Fruit fly (Drosophila melanogaster) whole organism, embryonic: ENCODE measurements around the gene CrebB.

Experiments
- Ada2b ChIP-seq: fragments of 200-800 bp; sonication (Bioruptor generic); IDR thresholded peaks from 2 replicates; pipeline ENCODE4 v1.3.6; 2022; ENCODE audit warnings: missing biosample characterization, missing genetic modification characterization
- Adf1 ChIP-seq: fragments of 200-800 bp; sonication (Bioruptor generic); IDR thresholded peaks from 2 replicates; pipeline ENCODE4 v1.3.6; 2022; ENCODE audit warnings: missing biosample characterization, missing genetic modification characterization
- Atf6 ChIP-seq: fragments of 200-800 bp; sonication (Bioruptor generic); IDR thresholded peaks from 2 replicates; pipeline ENCODE4 v1.3.6; 2022; ENCODE audit warnings: missing biosample characterization, missing genetic modification characterization
- B-H1 ChIP-seq: fragments of 200-800 bp; sonication (Bioruptor generic); IDR thresholded peaks from 3 replicates; pipeline ENCODE4 v1.3.6; 2022; ENCODE audit warnings: missing biosample characterization, missing genetic modification characterization
- CG11504 ChIP-seq: fragments of 200-800 bp; sonication (Bioruptor generic); optimal IDR thresholded peaks from 3 replicates; lab custom pipeline; 2019; ENCODE audit warnings: missing biosample characterization, mild to moderate bottlenecking, missing genetic modification characterization, moderate library complexity
- CG15479 ChIP-seq: fragments of 200-800 bp; sonication (Bioruptor generic); optimal IDR thresholded peaks from 3 replicates; lab custom pipeline; 2019; ENCODE audit warnings: missing biosample characterization, mild to moderate bottlenecking, missing genetic modification characterization, moderate library complexity
- CG15696 ChIP-seq: fragments of 200-800 bp; sonication (Bioruptor generic); optimal IDR thresholded peaks from 2 replicates; lab custom pipeline; 2019; ENCODE audit warnings: missing biosample characterization, mild to moderate bottlenecking, missing genetic modification characterization, moderate library complexity
- CG17361 ChIP-seq: fragments of 200-800 bp; sonication (Bioruptor generic); IDR thresholded peaks from 3 replicates; pipeline ENCODE4 v1.3.6; 2022; ENCODE audit warnings: missing biosample characterization, missing genetic modification characterization
- CG17829 ChIP-seq: fragments of 200-800 bp; optimal IDR thresholded peaks from 2 replicates; lab custom pipeline; 2019; ENCODE audit warnings: missing biosample characterization, mild to moderate bottlenecking, missing genetic modification characterization, moderate library complexity
- CG18262 ChIP-seq: fragments of 200-800 bp; optimal IDR thresholded peaks from 3 replicates; lab custom pipeline; 2019; ENCODE audit warnings: missing biosample characterization, mild to moderate bottlenecking, missing genetic modification characterization, moderate library complexity
- CG2678 ChIP-seq: fragments of 200-800 bp; sonication (Bioruptor generic); optimal IDR thresholded peaks from 3 replicates; lab custom pipeline; 2019; ENCODE audit warnings: missing biosample characterization, mild to moderate bottlenecking, missing genetic modification characterization, moderate library complexity
- CG31388 ChIP-seq: fragments of 200-800 bp; sonication (Bioruptor generic); optimal IDR thresholded peaks from 2 replicates; lab custom pipeline; 2016; ENCODE audit warnings: missing biosample characterization, missing genetic modification characterization
- CG32767 ChIP-seq: fragments of 200-800 bp; sonication (Bioruptor generic); IDR thresholded peaks from 2 replicates; pipeline ENCODE4 v1.3.6; 2022; ENCODE audit warnings: missing biosample characterization, missing genetic modification characterization
- CG32772 ChIP-seq: fragments of 200-800 bp; sonication (Bioruptor generic); IDR thresholded peaks from 2 replicates; pipeline ENCODE4 v1.3.6; 2022; ENCODE audit warnings: missing biosample characterization, missing genetic modification characterization
- CG34376 ChIP-seq: fragments of 200-800 bp; sonication (Bioruptor generic); optimal IDR thresholded peaks from 2 replicates; lab custom pipeline; 2018; ENCODE audit warnings: missing biosample characterization, mild to moderate bottlenecking, missing genetic modification characterization
- CG4328 ChIP-seq: fragments of 200-800 bp; sonication (Bioruptor generic); optimal IDR thresholded peaks from 3 replicates; lab custom pipeline; 2017; ENCODE audit warnings: missing biosample characterization, missing genetic modification reagents, missing genetic modification characterization
- CG4854 ChIP-seq: fragments of 200-800 bp; sonication (Bioruptor generic); optimal IDR thresholded peaks from 2 replicates; lab custom pipeline; 2016; ENCODE audit warnings: missing biosample characterization, missing genetic modification characterization, inconsistent platforms
- CG7372 ChIP-seq: fragments of 200-800 bp; sonication (Bioruptor generic); IDR thresholded peaks from 2 replicates; pipeline ENCODE4 v1.3.6; 2022; ENCODE audit warnings: missing biosample characterization, missing genetic modification characterization
- CG9727 ChIP-seq: fragments of 200-800 bp; sonication (Bioruptor generic); optimal IDR thresholded peaks from 3 replicates; lab custom pipeline; 2017; ENCODE audit warnings: missing biosample characterization, mild to moderate bottlenecking, missing genetic modification characterization
- CTCF ChIP-seq: fragments of 200-800 bp; sonication (Bioruptor generic); optimal IDR thresholded peaks from 2 replicates; lab custom pipeline; 2017; ENCODE audit warnings: missing biosample characterization, mild to moderate bottlenecking, missing genetic modification characterization, moderate library complexity
- GATAe ChIP-seq: fragments of 200-800 bp; sonication (Bioruptor generic); conservative IDR thresholded peaks from 2 replicates; pipeline ENCODE4 v1.3.6; 2022; ENCODE audit warnings: missing biosample characterization, missing genetic modification characterization
- Hr39 ChIP-seq: fragments of >200 bp; optimal IDR thresholded peaks from 2 replicates; lab custom pipeline; 2017
- Hr51 ChIP-seq, 2 experiments: fragments of 200-800 bp; sonication (Bioruptor generic); optimal IDR thresholded peaks; 2 replicates in 1 of 2; 3 replicates in 1 of 2; lab custom pipeline; 2016 to 2018; ENCODE audit warnings: missing biosample characterization in 2 of 2, missing genetic modification characterization in 2 of 2, mild to moderate bottlenecking in 1 of 2, moderate library complexity in 1 of 2
- Max ChIP-seq: fragments of 200-800 bp; sonication (Bioruptor generic); optimal IDR thresholded peaks from 2 replicates; lab custom pipeline; 2016; ENCODE audit warnings: missing biosample characterization, mild to moderate bottlenecking, missing genetic modification characterization
- Med ChIP-seq: fragments of 200-800 bp; sonication (Bioruptor generic); peaks from one replicate; lab custom pipeline; 2016; ENCODE audit warnings: missing biosample characterization, missing genetic modification characterization, mild to moderate bottlenecking, inconsistent platforms, moderate library complexity
- al ChIP-seq: fragments of 200-800 bp; sonication (Bioruptor generic); IDR thresholded peaks from 2 replicates; pipeline ENCODE4 v1.3.6; 2022; ENCODE audit warnings: missing biosample characterization, missing genetic modification characterization
- aop ChIP-seq: fragments of 200-800 bp; sonication (Bioruptor generic); IDR thresholded peaks from 2 replicates; pipeline ENCODE4 v1.3.6; 2022; ENCODE audit warnings: missing biosample characterization, missing genetic modification characterization
- bbx ChIP-seq: fragments of 200-800 bp; sonication (Bioruptor generic); IDR thresholded peaks from 2 replicates; pipeline ENCODE4 v1.3.6; 2022; ENCODE audit warnings: missing biosample characterization, missing genetic modification characterization; ENCODE audit not compliant: partially characterized antibody
- bigmax ChIP-seq: fragments of 200-800 bp; sonication (Bioruptor generic); optimal IDR thresholded peaks from 2 replicates; lab custom pipeline; 2018; ENCODE audit warnings: missing biosample characterization, mild to moderate bottlenecking, missing genetic modification characterization
- bowl ChIP-seq: fragments of 200-800 bp; sonication (Bioruptor generic); IDR thresholded peaks from 2 replicates; pipeline ENCODE4 v1.3.6; 2022; ENCODE audit warnings: missing biosample characterization, missing genetic modification characterization
- br ChIP-seq: fragments of >200 bp; optimal IDR thresholded peaks from 2 replicates; lab custom pipeline; 2017
- btn ChIP-seq: fragments of 200-800 bp; sonication (Bioruptor generic); optimal IDR thresholded peaks from 2 replicates; lab custom pipeline; 2016; ENCODE audit warnings: missing biosample characterization, missing genetic modification characterization
- cg ChIP-seq: fragments of 200-800 bp; sonication (Bioruptor generic); optimal IDR thresholded peaks from 3 replicates; lab custom pipeline; 2019; ENCODE audit warnings: missing biosample characterization, mild to moderate bottlenecking, missing genetic modification characterization, moderate library complexity
- chif ChIP-seq, 2 experiments: fragments of 200-800 bp; sonication (Bioruptor generic); optimal IDR thresholded peaks; 3 replicates each; lab custom pipeline; 2016; ENCODE audit warnings: missing biosample characterization in 2 of 2, missing genetic modification characterization in 2 of 2
- crol ChIP-seq: fragments of 200-800 bp; sonication (Bioruptor generic); IDR thresholded peaks from 2 replicates; pipeline ENCODE4 v1.3.6; 2022; ENCODE audit warnings: missing biosample characterization, missing genetic modification characterization
- danr ChIP-seq: fragments of 200-800 bp; sonication (Bioruptor generic); IDR thresholded peaks from 2 replicates; pipeline ENCODE4 v1.3.6; 2022; ENCODE audit warnings: missing biosample characterization, missing genetic modification characterization
- disco-r ChIP-seq: fragments of 200-800 bp; sonication (Bioruptor generic); optimal IDR thresholded peaks from 2 replicates; lab custom pipeline; 2016; ENCODE audit warnings: missing biosample characterization, missing genetic modification characterization
- dmrt99B ChIP-seq: fragments of 200-800 bp; sonication (Bioruptor generic); optimal IDR thresholded peaks from 2 replicates; lab custom pipeline; 2018; ENCODE audit warnings: missing biosample characterization, mild to moderate bottlenecking, missing genetic modification characterization, moderate library complexity
- ems ChIP-seq: fragments of 200-800 bp; sonication (Bioruptor generic); optimal IDR thresholded peaks from 3 replicates; lab custom pipeline; 2016; ENCODE audit warnings: missing biosample characterization, missing genetic modification characterization
- fd64A ChIP-seq: fragments of 200-800 bp; sonication (Bioruptor generic); optimal IDR thresholded peaks from 3 replicates; lab custom pipeline; 2018; ENCODE audit warnings: missing biosample characterization, mild to moderate bottlenecking, missing genetic modification characterization
- fd96Cb ChIP-seq: fragments of 200-800 bp; sonication (Bioruptor generic); optimal IDR thresholded peaks from 2 replicates; lab custom pipeline; 2018; ENCODE audit warnings: missing biosample characterization, mild to moderate bottlenecking, missing genetic modification characterization, moderate library complexity
- gce ChIP-seq: fragments of 200-800 bp; sonication (Bioruptor generic); IDR thresholded peaks from 3 replicates; pipeline ENCODE4 v1.3.6; 2022; ENCODE audit warnings: missing biosample characterization, missing genetic modification characterization
- gem ChIP-seq: fragments of 200-800 bp; sonication (Bioruptor generic); optimal IDR thresholded peaks from 2 replicates; lab custom pipeline; 2019; ENCODE audit warnings: missing biosample characterization, mild to moderate bottlenecking, missing genetic modification characterization, moderate library complexity
- grau ChIP-seq: fragments of 200-800 bp; optimal IDR thresholded peaks from 3 replicates; lab custom pipeline; 2019; ENCODE audit warnings: missing biosample characterization, mild to moderate bottlenecking, missing genetic modification characterization, moderate library complexity
- gsb ChIP-seq: fragments of 200-800 bp; sonication (Bioruptor generic); IDR thresholded peaks from 2 replicates; pipeline ENCODE4 v1.3.6; 2022; ENCODE audit warnings: missing biosample characterization, missing genetic modification characterization
- hbn ChIP-seq: fragments of 200-800 bp; sonication (Bioruptor generic); IDR thresholded peaks from 2 replicates; pipeline ENCODE4 v1.3.6; 2022; ENCODE audit warnings: missing biosample characterization, missing genetic modification characterization; ENCODE audit not compliant: partially characterized antibody
- kah ChIP-seq: fragments of 200-800 bp; sonication (Bioruptor generic); optimal IDR thresholded peaks from 2 replicates; lab custom pipeline; 2018; ENCODE audit warnings: missing biosample characterization, mild to moderate bottlenecking, missing genetic modification characterization
- sug ChIP-seq: fragments of 200-800 bp; optimal IDR thresholded peaks from 2 replicates; lab custom pipeline; 2019; ENCODE audit warnings: missing biosample characterization, mild to moderate bottlenecking, missing genetic modification characterization, moderate library complexity
- tgo ChIP-seq: fragments of 200-800 bp; sonication (Bioruptor generic); IDR thresholded peaks from 3 replicates; pipeline ENCODE4 v1.3.6; 2022; ENCODE audit warnings: missing biosample characterization, missing genetic modification characterization
- tx ChIP-seq: fragments of 200-800 bp; sonication (Bioruptor generic); optimal IDR thresholded peaks from 2 replicates; lab custom pipeline; 2016; ENCODE audit warnings: missing biosample characterization, missing genetic modification characterization
- usp ChIP-seq: fragments of >200 bp; optimal IDR thresholded peaks from 2 replicates; lab custom pipeline; 2017; ENCODE audit warnings: missing biosample characterization, missing genetic modification characterization
- zf30C ChIP-seq: fragments of 200-800 bp; sonication (Bioruptor generic); optimal IDR thresholded peaks from 3 replicates; lab custom pipeline; 2018; ENCODE audit warnings: missing biosample characterization, mild to moderate bottlenecking, missing genetic modification characterization

The CrebB gene

DNA sequence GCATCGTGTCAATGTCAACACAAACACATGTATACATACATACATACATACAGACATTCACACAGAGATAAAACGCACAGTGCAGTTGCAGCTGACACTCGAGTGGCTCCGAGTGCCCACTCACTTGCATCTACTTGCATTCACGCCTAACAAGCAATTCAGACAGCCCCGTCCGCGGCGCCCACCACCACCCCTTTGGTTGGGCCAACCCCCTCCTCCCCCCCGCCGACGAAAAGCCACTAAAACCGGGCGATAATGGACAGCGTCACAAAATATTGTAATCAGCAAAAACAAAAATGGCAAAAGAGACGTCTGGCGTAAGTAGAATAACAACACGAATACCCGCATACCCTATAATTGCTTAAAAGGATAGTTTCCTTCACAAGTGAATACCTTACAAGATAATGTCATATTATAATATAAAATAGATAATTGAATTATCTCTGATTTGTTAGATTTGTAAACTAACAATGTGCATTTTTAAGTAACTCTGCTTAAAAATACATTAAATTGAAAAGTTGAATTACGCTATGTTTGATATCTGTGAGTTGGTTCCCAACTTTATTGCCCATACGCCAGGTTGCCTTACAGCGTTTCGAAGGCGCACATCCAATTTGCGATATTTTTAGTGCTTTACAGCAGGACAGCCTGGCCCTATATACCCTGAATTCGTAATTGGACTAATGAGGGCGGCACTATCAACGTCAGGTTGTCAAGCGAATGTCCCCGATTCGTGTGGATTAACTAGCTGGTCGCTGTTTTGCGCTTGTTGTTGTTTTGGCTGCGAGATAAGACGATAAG lies 40.6 kb downstream of the CrebB start (continued):
- TF ChIP-seq bbx (GFP tag; lab: Robert Waterston, UW), result no peak
- no peak for TF ChIP-seq chif (GFP tag; optimal IDR thresholded peaks at IDR 0.05; lab: Kevin White, UChicago)
- no peak for TF ChIP-seq CG11504
- TF ChIP-seq gsb (GFP tag; lab: Robert Waterston, UW), result no peak
- TF ChIP-seq danr (GFP tag; lab: Robert Waterston, UW), result no peak
- TF ChIP-seq br (lab: Kevin White, UChicago), result no peak
- TF ChIP-seq Adf1 (GFP tag; lab: Robert Waterston, UW), result no peak
- no peak for TF ChIP-seq CG17829 (tag; lab: Kevin White, UChicago)
- peak; percentile 2 for TF ChIP-seq cg
- TF ChIP-seq sug (tag; lab: Kevin White, UChicago), result peak; percentile 41
- peak; percentile 22 for TF ChIP-seq CG9727 (GFP tag; lab: Kevin White, UChicago)
- no peak for TF ChIP-seq Atf6 (GFP tag; lab: Robert Waterston, UW)
- no peak for TF ChIP-seq ems (GFP tag; lab: Kevin White, UChicago)
- TF ChIP-seq btn (GFP tag; lab: Kevin White, UChicago), result no peak
- no peak for TF ChIP-seq usp
- no peak for TF ChIP-seq Ada2b (GFP tag; lab: Robert Waterston, UW)
- TF ChIP-seq GATAe, result peak; percentile 70
- no peak for TF ChIP-seq aop
- no peak for TF ChIP-seq tgo (GFP tag; lab: Robert Waterston, UW)
- no peak for TF ChIP-seq zf30C (GFP tag; lab: Kevin White, UChicago)
- TF ChIP-seq fd96Cb (tag; lab: Kevin White, UChicago), result no peak
- TF ChIP-seq bowl (GFP tag; lab: Robert Waterston, UW), result no peak
- no peak for TF ChIP-seq CG15479
- no peak for TF ChIP-seq CG18262 (tag; lab: Kevin White, UChicago)
- no peak for TF ChIP-seq CG15696
- no peak for TF ChIP-seq B-H1 (GFP tag; lab: Robert Waterston, UW)
- TF ChIP-seq al (GFP tag; lab: Robert Waterston, UW), result no peak
- no peak for TF ChIP-seq disco-r
- TF ChIP-seq Med (GFP tag; lab: Kevin White, UChicago), result peak; percentile 75
- TF ChIP-seq hbn (GFP tag; lab: Robert Waterston, UW), result no peak
- TF ChIP-seq CG17361 (GFP tag; lab: Robert Waterston, UW), result peak; percentile 24; the same call in 1 of the 3 replicates
- TF ChIP-seq CTCF, result no peak
- no peak for TF ChIP-seq kah (GFP tag; lab: Kevin White, UChicago)
- TF ChIP-seq bigmax (GFP tag; lab: Kevin White, UChicago), result no peak
- TF ChIP-seq CG32767 (GFP tag; lab: Robert Waterston, UW), result no peak
- no peak for TF ChIP-seq CG4328
- peak; percentile 20 for TF ChIP-seq CG2678 (tag; lab: Kevin White, UChicago)
- no peak for TF ChIP-seq CG4854 (GFP tag; lab: Kevin White, UChicago)
- TF ChIP-seq CG7372 (GFP tag; lab: Robert Waterston, UW), result no peak
- TF ChIP-seq Hr39 (lab: Kevin White, UChicago), result no peak
- peak in 1 of 2 experiments; percentile 23 for TF ChIP-seq Hr51 (GFP tag; optimal IDR thresholded peaks at IDR 0.05; lab: Kevin White, UChicago)
- no peak for TF ChIP-seq CG32772
- no peak for TF ChIP-seq fd64A
- peak; percentile 9 for TF ChIP-seq gem (tag; lab: Kevin White, UChicago)
- no peak for TF ChIP-seq CG31388
- TF ChIP-seq dmrt99B (tag; lab: Kevin White, UChicago), result no peak
- peak; percentile 59 for TF ChIP-seq CG34376 (GFP tag; lab: Kevin White, UChicago)
- TF ChIP-seq crol (GFP tag; lab: Robert Waterston, UW), result peak; percentile 93
- TF ChIP-seq grau (tag; lab: Kevin White, UChicago), result peak; percentile 6
- TF ChIP-seq tx (GFP tag; lab: Kevin White, UChicago), result no peak
- no peak for TF ChIP-seq gce (GFP tag; lab: Robert Waterston, UW)
- no peak for TF ChIP-seq Max (GFP tag; lab: Kevin White, UChicago)
